Fruit fly (Drosophila melanogaster): ENCODE data around the gene Gr93b.
A peak's percentile ranks its signal among the peaks of the same experiment; 100 is the strongest.

Gr93b gene

DNA sequence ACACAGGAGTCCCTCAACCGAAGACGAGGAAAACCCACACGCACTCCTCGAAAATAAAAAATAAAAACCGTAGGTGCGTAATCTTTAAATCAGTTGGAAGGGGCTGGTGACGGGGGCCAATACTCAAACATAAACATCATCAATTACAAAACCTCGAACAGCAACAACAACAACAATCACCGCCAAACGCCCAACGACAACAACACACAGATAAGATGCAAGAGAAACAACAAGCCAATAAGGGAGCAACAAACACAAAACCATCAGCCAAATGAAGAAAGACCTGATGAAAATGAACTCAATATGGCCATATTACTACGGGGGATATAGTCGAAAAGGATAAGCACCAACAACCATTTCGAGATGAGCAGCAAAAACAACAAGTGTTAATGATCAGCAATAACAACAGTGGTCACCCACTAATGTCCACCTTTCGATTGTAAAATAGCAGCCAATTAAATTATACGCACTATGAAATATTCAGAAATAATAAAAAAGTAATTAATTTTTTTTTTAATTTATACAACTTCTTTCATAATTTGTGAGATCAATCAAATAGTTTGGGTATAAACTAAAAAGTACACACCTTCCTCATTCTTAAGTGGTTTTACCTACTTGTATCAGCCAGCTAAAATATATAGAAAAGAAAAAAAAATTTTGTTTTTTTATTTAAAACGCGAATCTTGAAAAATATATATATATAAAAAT, 19.7 kb downstream of the Gr93b start:
- TF ChIP-seq CG10654 (GFP tag; optimal IDR thresholded peaks at IDR 0.05) (peak; percentile 26), lov (optimal IDR thresholded peaks at IDR 0.05) (no peak), lov (GFP tag; IDR thresholded peaks at IDR 0.05) (no peak), CG10209 (GFP tag; optimal IDR thresholded peaks at IDR 0.05) (peak; percentile 31), Trl (optimal IDR thresholded peaks at IDR 0.05) (no peak), Trl (GFP tag; optimal IDR thresholded peaks at IDR 0.05) (no peak), Atf3 (GFP tag; optimal IDR thresholded peaks at IDR 0.05) (no peak), Med (GFP tag) (peak; percentile 20), sqz (GFP tag; optimal IDR thresholded peaks at IDR 0.05) (peak; percentile 37), klu (GFP tag; IDR thresholded peaks at IDR 0.05) (peak; percentile 14; the same call in 1 of the 2 replicates), GATAe (GFP tag; conservative IDR thresholded peaks at IDR 0.05) (no peak), CG15269 (tag; optimal IDR thresholded peaks at IDR 0.05) (peak; percentile 28), CG17361 (GFP tag; IDR thresholded peaks at IDR 0.05) (peak; percentile 62; the same call in 2 of the 3 replicates), CG7556 (GFP tag; optimal IDR thresholded peaks at IDR 0.05) (peak; percentile 45), Rfx (GFP tag; IDR thresholded peaks at IDR 0.05) (0 out of 2 replicates have a peak, but pooled peaks have one; percentile 8), hth (optimal IDR thresholded peaks at IDR 0.05) (no peak), CG17359 (tag; optimal IDR thresholded peaks at IDR 0.05) (peak; percentile 36), CG6254 (GFP tag; optimal IDR thresholded peaks at IDR 0.05) (peak; percentile 44), CG8281 (tag; optimal IDR thresholded peaks at IDR 0.05) (no peak), schlank (tag; optimal IDR thresholded peaks at IDR 0.05) (no peak), gcm (GFP tag; optimal IDR thresholded peaks at IDR 0.05) (peak; percentile 13), row (GFP tag; IDR thresholded peaks at IDR 0.05) (peak; percentile 59), Fer1 (GFP tag; optimal IDR thresholded peaks at IDR 0.05) (peak; percentile 15), CG4404 (GFP tag; IDR thresholded peaks at IDR 0.05) (peak; percentile 51), CG3163 (GFP tag; optimal IDR thresholded peaks at IDR 0.05) (no peak), cg (GFP tag; optimal IDR thresholded peaks at IDR 0.05) (peak; percentile 1), az2 (GFP tag; optimal IDR thresholded peaks at IDR 0.05) (peak; percentile 4), CG31441 (GFP tag; IDR thresholded peaks at IDR 0.05) (peak; percentile 73), CG17612 (GFP tag; IDR thresholded peaks at IDR 0.05) (no peak), cwo (GFP tag; optimal IDR thresholded peaks at IDR 0.05) (peak; percentile 8), tin (GFP tag; optimal IDR thresholded peaks at IDR 0.05) (peak; percentile 33), ro (GFP tag; IDR thresholded peaks at IDR 0.05) (no peak), sug (tag; optimal IDR thresholded peaks at IDR 0.05) (no peak), dmrt11E (tag; optimal IDR thresholded peaks at IDR 0.05) (peak; percentile 67), kni (GFP tag; optimal IDR thresholded peaks at IDR 0.05) (peak; percentile 51), CG30403 (GFP tag; optimal IDR thresholded peaks at IDR 0.05) (peak; percentile 9), CG13424 (tag; optimal IDR thresholded peaks at IDR 0.05) (peak; percentile 15), Neu2 (GFP tag; optimal IDR thresholded peaks at IDR 0.05; ENCODE audit: borderline replicate concordance) (no peak), stwl (tag; optimal IDR thresholded peaks at IDR 0.05) (peak; percentile 3), gem (tag; optimal IDR thresholded peaks at IDR 0.05) (peak; percentile 65), D (optimal IDR thresholded peaks at IDR 0.05) (no peak), D (GFP tag; optimal IDR thresholded peaks at IDR 0.05) (peak; percentile 49), D19A (tag; optimal IDR thresholded peaks at IDR 0.05) (peak; percentile 60), Oli (tag; optimal IDR thresholded peaks at IDR 0.05) (peak; percentile 29), CG8388 (GFP tag; optimal IDR thresholded peaks at IDR 0.05) (peak; percentile 30), CG9727 (GFP tag; optimal IDR thresholded peaks at IDR 0.05) (peak; percentile 74), CG3281 (GFP tag; optimal IDR thresholded peaks at IDR 0.05) (peak; percentile 13), tap (tag; optimal IDR thresholded peaks at IDR 0.05) (peak; percentile 47), CG12391 (tag; optimal IDR thresholded peaks at IDR 0.05) (peak; percentile 46), CG15696 (tag; optimal IDR thresholded peaks at IDR 0.05) (peak; percentile 83)
